Worm (Caenorhabditis elegans) whole organism, mixed stage, embryonic: ENCODE data around the gene vha-1.

Experiments
- M03D4.4 ChIP-seq: sonication (generic microtip); optimal IDR thresholded peaks from 2 replicates; lab custom pipeline; 2017; ENCODE audit warnings: mild to moderate bottlenecking, missing genetic modification characterization, missing compliant biosample characterization
- bed-3 ChIP-seq: fragments of 200-800 bp; sonication (Bioruptor generic); optimal IDR thresholded peaks from 3 replicates; lab custom pipeline; 2018; ENCODE audit warnings: mild to moderate bottlenecking, missing genetic modification characterization, moderate library complexity, missing compliant biosample characterization
- blmp-1 ChIP-seq: fragments of 150-350 bp; optimal IDR thresholded peaks from 2 replicates; lab custom pipeline; 2014; ENCODE audit warnings: missing biosample characterization, missing genetic modification characterization
- ceh-39 ChIP-seq: fragments of 150-350 bp; optimal IDR thresholded peaks from 2 replicates; lab custom pipeline; 2014; ENCODE audit warnings: missing biosample characterization, missing genetic modification characterization
- ceh-43 ChIP-seq: fragments of 200-800 bp; sonication (Bioruptor generic); optimal IDR thresholded peaks from 2 replicates; lab custom pipeline; 2018; ENCODE audit warnings: mild to moderate bottlenecking, missing genetic modification characterization, moderate library complexity, missing compliant biosample characterization
- cnd-1 ChIP-seq: fragments of 200-800 bp; sonication (Bioruptor generic); optimal IDR thresholded peaks from 2 replicates; lab custom pipeline; 2018; ENCODE audit warnings: mild to moderate bottlenecking, missing genetic modification characterization, missing compliant biosample characterization
- drap-1 ChIP-seq: fragments of 200-800 bp; sonication (Bioruptor generic); optimal IDR thresholded peaks from 3 replicates; lab custom pipeline; 2018; ENCODE audit warnings: mild to moderate bottlenecking, missing genetic modification characterization, missing compliant biosample characterization
- elt-1 ChIP-seq: sonication (generic microtip); optimal IDR thresholded peaks from 2 replicates; lab custom pipeline; 2017; ENCODE audit warnings: missing genetic modification characterization, mild to moderate bottlenecking, missing compliant biosample characterization, antibody characterized with exemption, moderate library complexity, borderline replicate concordance; ENCODE audit not compliant: insufficient read depth
- elt-3 ChIP-seq: fragments of 150-350 bp; optimal IDR thresholded peaks from 2 replicates; lab custom pipeline; 2014; ENCODE audit warnings: missing biosample characterization, missing genetic modification characterization
- hlh-1 ChIP-seq: fragments of 150-350 bp; optimal IDR thresholded peaks from 2 replicates; lab custom pipeline; 2014; ENCODE audit warnings: missing biosample characterization, missing genetic modification reagents, missing genetic modification characterization
- lin-13 ChIP-seq: fragments of 150-350 bp; optimal IDR thresholded peaks from 2 replicates; lab custom pipeline; 2014; ENCODE audit warnings: missing biosample characterization, missing genetic modification characterization
- lin-32 ChIP-seq: fragments of 200-800 bp; sonication (Bioruptor generic); optimal IDR thresholded peaks from 2 replicates; lab custom pipeline; 2018; ENCODE audit warnings: mild to moderate bottlenecking, missing genetic modification characterization, missing compliant biosample characterization
- lsy-2 ChIP-seq: fragments of 150-350 bp; optimal IDR thresholded peaks from 2 replicates; lab custom pipeline; 2014; ENCODE audit warnings: missing biosample characterization, missing genetic modification characterization
- mab-5 ChIP-seq: fragments of 150-350 bp; optimal IDR thresholded peaks from 2 replicates; lab custom pipeline; 2014; ENCODE audit warnings: missing biosample characterization, missing genetic modification characterization
- mls-2 ChIP-seq: sonication (generic microtip); optimal IDR thresholded peaks from 2 replicates; lab custom pipeline; 2016; ENCODE audit warnings: mild to moderate bottlenecking, missing genetic modification characterization, moderate library complexity, missing compliant biosample characterization
- nhr-12 ChIP-seq: fragments of 150-350 bp; optimal IDR thresholded peaks from 2 replicates; lab custom pipeline; 2014; ENCODE audit warnings: missing biosample characterization, missing genetic modification characterization
- nhr-237 ChIP-seq: fragments of 150-350 bp; optimal IDR thresholded peaks from 2 replicates; lab custom pipeline; 2014; ENCODE audit warnings: missing biosample characterization, missing genetic modification characterization
- nhr-28 ChIP-seq: fragments of 150-350 bp; optimal IDR thresholded peaks from 2 replicates; lab custom pipeline; 2014; ENCODE audit warnings: missing biosample characterization, missing genetic modification characterization
- nhr-76 ChIP-seq: sonication (generic microtip); optimal IDR thresholded peaks from 2 replicates; lab custom pipeline; 2017; ENCODE audit warnings: missing biosample characterization, missing genetic modification characterization
- pha-4 ChIP-seq: fragments of 150-350 bp; optimal IDR thresholded peaks from 2 replicates; lab custom pipeline; 2018; ENCODE audit warnings: missing biosample characterization, missing genetic modification reagents, missing genetic modification characterization
- sem-2 ChIP-seq: fragments of 200-800 bp; sonication (Bioruptor generic); optimal IDR thresholded peaks from 2 replicates; lab custom pipeline; 2018; ENCODE audit warnings: mild to moderate bottlenecking, missing genetic modification characterization, missing compliant biosample characterization
- snpc-4 ChIP-seq: fragments of 150-350 bp; optimal IDR thresholded peaks from 2 replicates; lab custom pipeline; 2014; ENCODE audit warnings: missing biosample characterization, missing genetic modification characterization
- sptf-1 ChIP-seq: sonication (generic microtip); optimal IDR thresholded peaks from 2 replicates; lab custom pipeline; 2017; ENCODE audit warnings: mild to moderate bottlenecking, missing genetic modification characterization, moderate library complexity, missing compliant biosample characterization
- tbx-8 ChIP-seq: fragments of 200-800 bp; sonication (Bioruptor generic); optimal IDR thresholded peaks from 2 replicates; lab custom pipeline; 2018; ENCODE audit warnings: mild to moderate bottlenecking, missing genetic modification characterization, moderate library complexity, missing compliant biosample characterization
- unc-120 ChIP-seq: sonication (generic microtip); optimal IDR thresholded peaks from 2 replicates; lab custom pipeline; 2017; ENCODE audit warnings: missing genetic modification characterization, missing compliant biosample characterization; ENCODE audit not compliant: poor library complexity, severe bottlenecking
- unc-39 ChIP-seq: fragments of 150-350 bp; optimal IDR thresholded peaks from 2 replicates; lab custom pipeline; 2014; ENCODE audit warnings: missing biosample characterization, missing genetic modification characterization
- unc-62 ChIP-seq: fragments of 150-350 bp; optimal IDR thresholded peaks from 2 replicates; lab custom pipeline; 2014; ENCODE audit warnings: missing biosample characterization, missing genetic modification reagents, missing genetic modification characterization
- zip-8 ChIP-seq: fragments of 150-350 bp; optimal IDR thresholded peaks from 2 replicates; lab custom pipeline; 2014; ENCODE audit warnings: missing biosample characterization, missing genetic modification characterization
- ztf-11 ChIP-seq: fragments of 150-350 bp; optimal IDR thresholded peaks from 2 replicates; lab custom pipeline; 2014; ENCODE audit warnings: missing biosample characterization, missing genetic modification characterization

vha-1 gene

DNA sequence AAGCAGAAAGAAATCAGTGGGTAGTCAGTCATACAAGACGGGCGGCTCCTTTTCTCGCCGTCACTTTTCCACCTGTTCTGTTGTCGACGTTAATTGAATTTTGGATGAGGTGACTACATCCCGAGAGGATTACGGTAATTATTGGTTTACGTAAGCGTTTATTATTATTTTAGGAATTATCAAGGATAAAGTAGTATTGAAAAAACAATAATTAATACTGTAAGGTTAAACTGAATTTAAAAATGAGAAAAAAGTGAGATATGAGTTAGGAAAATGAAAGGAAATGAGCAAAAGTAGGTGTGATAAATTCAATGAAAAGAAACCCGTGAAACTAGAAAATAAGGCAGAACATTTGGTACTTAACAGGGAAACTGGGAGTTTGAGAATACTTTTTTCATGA, 42.1 kb upstream of the vha-1 start, which contains the start of gene hlh-4:
Gene hlh-4 (minus strand): TSS at position 101 of the 400 bp plus-strand sequence.
- TF ChIP-seq elt-1 (tag; lab: Kevin White, UChicago) (no peak), bed-3 (no peak), mls-2 (tag; lab: Kevin White, UChicago) (no peak), blmp-1 (tag; lab: Kevin White, UChicago) (no peak), snpc-4 (tag; lab: Kevin White, UChicago) (no peak), nhr-28 (tag; lab: Kevin White, UChicago) (no peak), sem-2 (GFP tag; lab: Kevin White, UChicago) (no peak), drap-1 (no peak), nhr-12 (tag; lab: Kevin White, UChicago) (no peak), nhr-237 (tag; lab: Kevin White, UChicago) (no peak), zip-8 (tag; lab: Kevin White, UChicago) (no peak), lsy-2 (tag; lab: Kevin White, UChicago) (no peak), ceh-43 (GFP tag; lab: Kevin White, UChicago) (no peak), lin-32 (GFP tag; lab: Kevin White, UChicago) (no peak)

DNA sequence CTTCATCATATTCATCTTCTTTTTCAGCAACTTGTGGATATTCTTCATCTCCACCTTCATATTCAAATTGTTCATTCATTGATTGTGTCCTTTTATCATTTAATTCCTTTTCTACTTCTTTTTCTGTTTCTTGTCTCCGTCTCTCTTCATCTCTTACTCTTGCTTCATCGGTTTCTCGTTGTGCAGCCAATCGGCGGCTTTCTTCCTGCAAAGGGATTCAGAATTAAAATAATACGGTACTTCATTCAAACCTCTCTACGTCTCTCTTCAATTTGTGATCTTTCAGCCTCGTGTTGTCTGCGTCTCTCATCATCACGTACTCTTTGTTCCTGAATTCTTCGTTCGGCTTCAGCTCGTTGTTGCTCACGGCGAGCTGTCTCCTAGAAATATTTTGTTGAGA, 40.4 kb upstream of the vha-1 start:
- TF ChIP-seq lsy-2 (tag; lab: Kevin White, UChicago): peak; percentile 41
- no peak for TF ChIP-seq pha-4

DNA sequence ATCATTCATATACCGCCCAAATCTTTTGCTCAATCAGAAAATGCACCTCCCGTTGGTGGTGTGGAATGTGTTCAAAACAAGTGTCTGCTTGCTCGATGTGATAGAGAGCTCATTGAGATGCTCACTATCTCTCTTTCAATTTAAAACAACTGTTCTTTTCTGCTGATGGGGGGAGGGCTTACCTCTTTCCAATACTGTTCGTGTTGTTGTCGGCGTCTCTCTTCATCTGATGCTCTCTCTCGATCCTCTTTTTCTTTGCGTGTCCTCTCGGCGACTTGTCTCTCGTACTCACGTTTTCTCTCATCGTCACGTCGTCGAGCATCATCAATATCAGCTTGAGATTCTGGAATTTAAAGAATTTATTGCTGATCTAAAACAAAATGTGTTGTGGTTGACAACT, 39.1 kb upstream of the vha-1 start:
- TF ChIP-seq unc-120 (tag; lab: Kevin White, UChicago) (peak; percentile 27), nhr-12 (tag; lab: Kevin White, UChicago) (no peak), hlh-1 (tag; lab: Kevin White, UChicago) (peak; percentile 95), unc-62 (peak; percentile 69)

DNA sequence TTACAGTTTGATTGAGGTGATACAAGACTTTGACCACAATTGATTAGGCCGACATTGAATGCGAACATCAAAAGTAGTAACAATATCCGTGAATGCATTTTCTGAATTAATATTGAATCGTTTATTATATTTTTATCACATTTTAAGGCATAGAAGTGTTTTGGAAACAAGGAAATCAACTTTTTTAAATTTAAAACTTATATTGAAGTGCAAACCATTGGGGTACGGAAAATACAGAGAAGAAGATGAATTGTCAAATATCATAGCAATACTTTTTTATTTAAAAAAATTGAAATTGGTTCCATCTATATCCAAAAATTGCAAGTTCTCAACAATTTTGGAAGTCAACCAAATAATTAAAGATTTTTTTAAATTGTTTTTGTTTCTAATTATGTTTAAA, 37.8 kb upstream of the vha-1 start, which contains the start of gene T05G5.1:
Gene T05G5.1 (minus strand): TSS at position 101 of the 400 bp plus-strand sequence.
- TF ChIP-seq elt-3: no peak
- TF ChIP-seq ztf-11 (tag; lab: Kevin White, UChicago): no peak
- TF ChIP-seq mls-2 (tag; lab: Kevin White, UChicago): no peak
- TF ChIP-seq unc-39 (tag; lab: Kevin White, UChicago): no peak
- no peak for TF ChIP-seq ceh-43 (GFP tag; lab: Kevin White, UChicago)
- no peak for TF ChIP-seq tbx-8 (GFP tag; lab: Kevin White, UChicago)

DNA sequence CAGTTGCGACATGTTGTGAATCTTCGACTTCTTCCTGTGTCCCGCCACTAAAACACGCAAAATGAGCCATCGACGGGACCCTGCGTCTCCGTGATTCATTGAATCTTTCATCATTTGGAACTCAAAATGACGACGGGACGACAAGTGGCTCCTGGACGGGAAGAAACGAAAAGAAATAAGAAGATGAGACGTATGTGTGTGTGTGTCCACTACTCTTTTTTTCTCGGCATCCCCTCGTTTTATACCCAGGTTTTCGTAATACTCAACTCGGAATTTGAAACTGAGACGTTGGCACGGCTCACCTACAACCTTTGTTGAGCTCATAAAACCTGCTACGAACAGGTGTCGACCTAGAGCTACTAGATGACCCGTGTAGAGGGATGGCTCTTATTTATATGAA, 36.5 kb upstream of the vha-1 start:
- TF ChIP-seq nhr-28 (tag; lab: Kevin White, UChicago) (no peak), sptf-1 (no peak), elt-1 (tag; lab: Kevin White, UChicago) (no peak), bed-3 (no peak), unc-62 (peak; percentile 68), mab-5 (tag; lab: Kevin White, UChicago) (no peak), blmp-1 (tag; lab: Kevin White, UChicago) (no peak), lin-13 (no peak), unc-120 (tag; lab: Kevin White, UChicago) (peak; percentile 67), unc-39 (tag; lab: Kevin White, UChicago) (no peak), hlh-1 (tag; lab: Kevin White, UChicago) (peak; percentile 51), cnd-1 (no peak), pha-4 (no peak), mls-2 (tag; lab: Kevin White, UChicago) (no peak), nhr-76 (tag; lab: Kevin White, UChicago) (no peak)

DNA sequence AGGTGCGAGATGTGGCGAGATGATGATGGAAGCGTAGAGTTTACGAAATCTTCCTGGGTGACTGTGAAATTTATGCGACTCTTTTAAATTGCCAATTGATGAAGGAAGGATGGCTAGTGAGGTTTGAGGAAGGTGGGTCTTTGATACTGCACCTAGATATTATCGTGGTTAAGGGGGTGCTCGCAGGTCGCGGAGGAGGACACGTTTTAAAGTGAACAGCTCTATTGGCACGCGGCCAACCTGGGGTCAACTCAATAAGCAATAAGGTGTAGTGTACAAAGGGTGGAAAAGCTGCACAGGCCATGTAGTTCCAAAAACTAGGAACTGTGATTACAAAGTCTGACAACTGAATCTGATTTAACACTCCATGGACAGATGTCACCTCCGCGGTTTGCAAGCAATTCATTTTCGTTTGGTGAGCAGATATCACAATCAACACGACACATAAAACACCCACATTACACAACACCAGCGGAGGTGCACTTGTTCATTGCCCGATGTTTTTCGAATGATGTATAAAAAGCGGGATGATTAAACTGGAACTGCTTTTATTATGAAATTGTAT, 35.6 kb upstream of the vha-1 start:
- TF ChIP-seq ceh-39 (tag; lab: Kevin White, UChicago): no peak
- no peak for TF ChIP-seq M03D4.4 (tag; lab: Kevin White, UChicago)
- TF ChIP-seq ztf-11 (tag; lab: Kevin White, UChicago): no peak
- TF ChIP-seq unc-62: peak; percentile 20
- TF ChIP-seq hlh-1 (tag; lab: Kevin White, UChicago): no peak
- TF ChIP-seq snpc-4 (tag; lab: Kevin White, UChicago): no peak
- no peak for TF ChIP-seq drap-1
